Worm (Caenorhabditis elegans): ENCODE measurements around the gene tth-1.
A peak's percentile ranks its signal among the peaks of the same experiment; 100 is the strongest.

ce11 chrX:8404308-8405085, 19.0 kb downstream of the tth-1 start:
- TF ChIP-seq sox-2 (GFP tag; IDR thresholded peaks at IDR 0.05) (peak; percentile 92), ceh-9 (tag; optimal IDR thresholded peaks at IDR 0.05) (peak; percentile 92), pha-4 (tag; optimal IDR thresholded peaks at IDR 0.05) (no peak), hlh-30 (tag; optimal IDR thresholded peaks at IDR 0.05; ENCODE audit: insufficient read depth) (peak; percentile 78), tbx-2 (tag; optimal IDR thresholded peaks at IDR 0.05) (peak; percentile 98), lin-11 (tag; optimal IDR thresholded peaks at IDR 0.05) (peak; percentile 88), rnt-1 (tag; optimal IDR thresholded peaks at IDR 0.05) (peak; percentile 98), pros-1 (tag; optimal IDR thresholded peaks at IDR 0.05) (peak; percentile 67), nfya-1 (tag; optimal IDR thresholded peaks at IDR 0.05) (peak; percentile 89), pqm-1 (tag; optimal IDR thresholded peaks at IDR 0.05) (peak; percentile 88), ref-2 (tag; optimal IDR thresholded peaks at IDR 0.05) (peak; percentile 96), elt-4 (tag; optimal IDR thresholded peaks at IDR 0.05) (peak; percentile 74), che-1 (tag; optimal IDR thresholded peaks at IDR 0.05) (peak; percentile 93), F13H6.1 (tag; optimal IDR thresholded peaks at IDR 0.05) (peak; percentile 94)

Measured in whole organism, late embryonic.